Worm (Caenorhabditis elegans) whole organism, L3 larva: Measurements from ENCODE around the gene F08H9.2.

ENCODE experiments used
- nhr-12 ChIP-seq: fragments of 150-350 bp; optimal IDR thresholded peaks from 2 replicates; lab custom pipeline; 2014; ENCODE audit warnings: missing biosample characterization, missing genetic modification characterization
- nhr-237 ChIP-seq: fragments of 150-350 bp; optimal IDR thresholded peaks from 2 replicates; lab custom pipeline; 2014; ENCODE audit warnings: missing biosample characterization, missing genetic modification characterization
- pha-4 ChIP-seq: fragments of 150-350 bp; optimal IDR thresholded peaks from 2 replicates; lab custom pipeline; 2014; ENCODE audit warnings: missing biosample characterization, missing genetic modification reagents, missing genetic modification characterization

DNA sequence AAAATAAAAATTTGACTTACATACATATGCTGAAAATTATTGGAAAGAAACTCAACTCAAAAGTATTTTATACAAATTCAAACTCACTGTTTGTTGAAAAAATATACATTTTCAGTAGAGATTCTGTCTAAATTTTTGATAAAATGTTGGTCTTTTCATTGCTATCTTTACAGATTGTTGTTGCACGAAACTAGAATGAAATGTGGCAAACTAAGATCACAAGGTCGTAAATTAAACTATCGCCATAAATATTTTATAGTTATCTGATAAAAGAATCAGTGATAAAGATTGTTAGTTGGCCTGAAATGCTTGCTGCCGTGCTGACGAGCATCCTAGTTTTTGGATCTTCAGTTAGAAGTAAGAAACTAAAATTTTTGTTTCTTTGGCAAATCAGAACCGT lies 18.5 kb downstream of the F08H9.2 start, which contains the start of gene clec-55:
- TF ChIP-seq nhr-237 (tag; lab: Kevin White, UChicago): no peak
- no peak for TF ChIP-seq nhr-12
- TF ChIP-seq pha-4: no peak
